Worm (Caenorhabditis elegans) whole organism, L2 larva: ENCODE data around the gene F23B2.7.

Source experiments
- C34F6.9 ChIP-seq: fragments of 150-350 bp; optimal IDR thresholded peaks from 2 replicates; lab custom pipeline; 2014; ENCODE audit warnings: missing biosample characterization, missing genetic modification characterization
- F13H6.1 ChIP-seq: sonication (generic microtip); optimal IDR thresholded peaks from 2 replicates; lab custom pipeline; 2016; ENCODE audit warnings: missing genetic modification characterization, missing compliant biosample characterization
- R02D3.7 ChIP-seq: fragments of 150-350 bp; optimal IDR thresholded peaks from 2 replicates; lab custom pipeline; 2014; ENCODE audit warnings: missing biosample characterization, missing genetic modification characterization
- Y55F3AM.14 ChIP-seq: fragments of 200-800 bp; sonication (Bioruptor generic); optimal IDR thresholded peaks from 2 replicates; lab custom pipeline; 2018; ENCODE audit warnings: mild to moderate bottlenecking, missing genetic modification characterization, missing compliant biosample characterization
- ZK546.5 ChIP-seq: sonication (generic microtip); optimal IDR thresholded peaks from 2 replicates; lab custom pipeline; 2017; ENCODE audit warnings: missing biosample characterization, missing genetic modification characterization
- alr-1 ChIP-seq: fragments of 150-350 bp; optimal IDR thresholded peaks from 2 replicates; lab custom pipeline; 2014; ENCODE audit warnings: missing biosample characterization, missing genetic modification characterization
- aly-2 ChIP-seq: fragments of 150-350 bp; optimal IDR thresholded peaks from 2 replicates; lab custom pipeline; 2014; ENCODE audit warnings: missing biosample characterization, missing genetic modification characterization
- ama-1 ChIP-seq: fragments of 150-350 bp; optimal IDR thresholded peaks from 2 replicates; lab custom pipeline; 2018; ENCODE audit warnings: inconsistent platforms
- blmp-1 ChIP-seq: sonication (generic microtip); optimal IDR thresholded peaks from 2 replicates; lab custom pipeline; 2017; ENCODE audit warnings: missing genetic modification characterization, mild to moderate bottlenecking, missing compliant biosample characterization, antibody characterized with exemption, moderate library complexity; ENCODE audit not compliant: insufficient read depth
- ceh-16 ChIP-seq: fragments of 150-350 bp; optimal IDR thresholded peaks from 2 replicates; lab custom pipeline; 2014; ENCODE audit warnings: missing biosample characterization, missing genetic modification characterization
- ceh-82 ChIP-seq: fragments of 150-350 bp; optimal IDR thresholded peaks from 2 replicates; lab custom pipeline; 2014; ENCODE audit warnings: missing biosample characterization, missing genetic modification characterization
- crh-2 ChIP-seq: sonication (generic microtip); optimal IDR thresholded peaks from 2 replicates; lab custom pipeline; 2017; ENCODE audit warnings: missing biosample characterization, missing genetic modification characterization
- dmd-4 ChIP-seq: sonication (generic microtip); optimal IDR thresholded peaks from 2 replicates; lab custom pipeline; 2017; ENCODE audit warnings: missing biosample characterization, missing genetic modification characterization
- egl-27 ChIP-seq: sonication (generic microtip); optimal IDR thresholded peaks from 3 replicates; lab custom pipeline; 2017; ENCODE audit warnings: missing biosample characterization, missing genetic modification reagents, missing genetic modification characterization
- elt-1 ChIP-seq: fragments of 150-350 bp; optimal IDR thresholded peaks from 2 replicates; lab custom pipeline; 2014; ENCODE audit warnings: missing biosample characterization, missing genetic modification characterization
- elt-3 ChIP-seq: sonication (generic microtip); optimal IDR thresholded peaks from 2 replicates; lab custom pipeline; 2017; ENCODE audit warnings: missing biosample characterization, missing genetic modification characterization
- fos-1 ChIP-seq: fragments of 150-350 bp; optimal IDR thresholded peaks from 2 replicates; lab custom pipeline; 2014; ENCODE audit warnings: missing biosample characterization, missing genetic modification characterization
- gmeb-1 ChIP-seq: fragments of 150-350 bp; optimal IDR thresholded peaks from 2 replicates; lab custom pipeline; 2014; ENCODE audit warnings: missing biosample characterization, missing genetic modification characterization
- lin-11 ChIP-seq: fragments of 150-350 bp; sonication (generic microtip); optimal IDR thresholded peaks from 2 replicates; lab custom pipeline; 2014; ENCODE audit warnings: missing biosample characterization, missing genetic modification characterization, inconsistent platforms, mixed read lengths
- lin-13 ChIP-seq: fragments of 150-350 bp; optimal IDR thresholded peaks from 2 replicates; lab custom pipeline; 2014; ENCODE audit warnings: missing biosample characterization, missing genetic modification reagents, missing genetic modification characterization
- lin-39 ChIP-seq: fragments of 150-350 bp; optimal IDR thresholded peaks from 2 replicates; lab custom pipeline; 2014; ENCODE audit warnings: missing biosample characterization, missing genetic modification reagents, missing genetic modification characterization
- lsy-2 ChIP-seq, 2 experiments: fragments of 150-350 bp in 1 of 2; sonication (generic microtip) in 1 of 2; optimal IDR thresholded peaks; 2 replicates each; lab custom pipeline; 2014 to 2017; ENCODE audit warnings: missing biosample characterization in 2 of 2, missing genetic modification characterization in 2 of 2
- mab-5 ChIP-seq: fragments of 150-350 bp; optimal IDR thresholded peaks from 2 replicates; lab custom pipeline; 2014; ENCODE audit warnings: missing biosample characterization, missing genetic modification characterization
- mbf-1 ChIP-seq: sonication (generic microtip); optimal IDR thresholded peaks from 2 replicates; lab custom pipeline; 2017; ENCODE audit warnings: missing biosample characterization, missing genetic modification characterization
- mdl-1 ChIP-seq, 2 experiments: fragments of 150-350 bp in 1 of 2; sonication (generic microtip) in 1 of 2; optimal IDR thresholded peaks; 2 replicates each; lab custom pipeline; 2017; ENCODE audit warnings: missing biosample characterization in 2 of 2, missing genetic modification characterization in 2 of 2
- nhr-10 ChIP-seq: sonication (generic microtip); optimal IDR thresholded peaks from 2 replicates; lab custom pipeline; 2017; ENCODE audit warnings: missing biosample characterization, missing genetic modification characterization
- nhr-11 ChIP-seq: fragments of 150-350 bp; optimal IDR thresholded peaks from 2 replicates; lab custom pipeline; 2014; ENCODE audit warnings: missing biosample characterization, missing genetic modification characterization
- nhr-12 ChIP-seq: fragments of 150-350 bp; optimal IDR thresholded peaks from 2 replicates; lab custom pipeline; 2014; ENCODE audit warnings: missing biosample characterization, missing genetic modification characterization
- nhr-129 ChIP-seq: fragments of 150-350 bp; optimal IDR thresholded peaks from 2 replicates; lab custom pipeline; 2014; ENCODE audit warnings: missing biosample characterization, missing genetic modification characterization
- nhr-21 ChIP-seq: fragments of 150-350 bp; optimal IDR thresholded peaks from 2 replicates; lab custom pipeline; 2014; ENCODE audit warnings: missing biosample characterization, missing genetic modification characterization
- nhr-23 ChIP-seq: fragments of 150-350 bp; optimal IDR thresholded peaks from 2 replicates; lab custom pipeline; 2014; ENCODE audit warnings: missing biosample characterization, missing genetic modification reagents, missing genetic modification characterization
- nhr-237 ChIP-seq: fragments of 150-350 bp; optimal IDR thresholded peaks from 2 replicates; lab custom pipeline; 2014; ENCODE audit warnings: missing biosample characterization, missing genetic modification characterization
- nhr-25 ChIP-seq: fragments of 150-350 bp; sonication (generic microtip); optimal IDR thresholded peaks from 3 replicates; lab custom pipeline; 2014; ENCODE audit warnings: missing biosample characterization, missing genetic modification characterization
- nhr-6 ChIP-seq: fragments of 150-350 bp; optimal IDR thresholded peaks from 2 replicates; lab custom pipeline; 2014; ENCODE audit warnings: missing biosample characterization, missing genetic modification characterization
- nhr-77 ChIP-seq: fragments of 150-350 bp; optimal IDR thresholded peaks from 2 replicates; lab custom pipeline; 2014; ENCODE audit warnings: missing biosample characterization, missing genetic modification characterization
- peb-1 ChIP-seq: fragments of 150-350 bp; optimal IDR thresholded peaks from 2 replicates; lab custom pipeline; 2014; ENCODE audit warnings: missing biosample characterization, missing genetic modification characterization
- sem-4 ChIP-seq: fragments of 150-350 bp; optimal IDR thresholded peaks from 2 replicates; lab custom pipeline; 2014; ENCODE audit warnings: missing biosample characterization, missing genetic modification reagents, missing genetic modification characterization
- skn-1 ChIP-seq: sonication (generic microtip); optimal IDR thresholded peaks from 2 replicates; lab custom pipeline; 2017; ENCODE audit warnings: missing biosample characterization, missing genetic modification characterization
- sma-3 ChIP-seq: sonication (generic microtip); optimal IDR thresholded peaks from 2 replicates; lab custom pipeline; 2016; ENCODE audit warnings: missing genetic modification reagents, missing genetic modification characterization, missing compliant biosample characterization
- sma-9 ChIP-seq, 2 experiments: fragments of 150-350 bp in 1 of 2; sonication (generic microtip) in 1 of 2; optimal IDR thresholded peaks; 2 replicates each; lab custom pipeline; 2014 to 2016; ENCODE audit warnings: missing genetic modification characterization in 2 of 2, mild to moderate bottlenecking in 1 of 2, missing biosample characterization in 1 of 2, missing compliant biosample characterization in 1 of 2, missing genetic modification reagents in 1 of 2, moderate library complexity in 1 of 2
- snpc-4 ChIP-seq: fragments of 150-350 bp; optimal IDR thresholded peaks from 2 replicates; lab custom pipeline; 2014; ENCODE audit warnings: missing biosample characterization, missing genetic modification characterization
- unc-39 ChIP-seq: fragments of 150-350 bp; optimal IDR thresholded peaks from 2 replicates; lab custom pipeline; 2014; ENCODE audit warnings: missing biosample characterization, missing genetic modification characterization
- unc-55 ChIP-seq: fragments of 150-350 bp; sonication (generic microtip); optimal IDR thresholded peaks from 3 replicates; lab custom pipeline; 2014; ENCODE audit warnings: missing biosample characterization, missing genetic modification reagents, missing genetic modification characterization
- unc-62 ChIP-seq: fragments of 150-350 bp; optimal IDR thresholded peaks from 2 replicates; lab custom pipeline; 2014; ENCODE audit warnings: missing biosample characterization, missing genetic modification reagents, missing genetic modification characterization
- zag-1 ChIP-seq: fragments of 150-350 bp; optimal IDR thresholded peaks from 2 replicates; lab custom pipeline; 2014; ENCODE audit warnings: missing biosample characterization, missing genetic modification characterization
- ztf-1 ChIP-seq: fragments of 200-800 bp; sonication (Bioruptor generic); conservative IDR thresholded peaks from 2 replicates; pipeline ENCODE4 v1.3.6; 2022; ENCODE audit warnings: missing genetic modification characterization, missing compliant biosample characterization
- ztf-11 ChIP-seq: sonication (generic microtip); optimal IDR thresholded peaks from 2 replicates; lab custom pipeline; 2017; ENCODE audit warnings: missing biosample characterization, missing genetic modification characterization
- ztf-4 ChIP-seq: fragments of 150-350 bp; optimal IDR thresholded peaks from 2 replicates; lab custom pipeline; 2014; ENCODE audit warnings: missing biosample characterization, missing genetic modification characterization

The F23B2.7 gene

ce11 chrIV:9196023-9196636 lies 45.9 kb downstream of the F23B2.7 start:
- TF ChIP-seq lsy-2 (tag; optimal IDR thresholded peaks at IDR 0.05; lab: Kevin White, UChicago) = peak in 1 of 2 experiments; percentile 66

ce11 chrIV:9196755-9197154 lies 46.5 kb downstream of the F23B2.7 start:
- peak; percentile 72 for TF ChIP-seq fos-1 (tag; lab: Kevin White, UChicago)
- TF ChIP-seq zag-1 (tag; lab: Kevin White, UChicago) = peak; percentile 82
- no peak for TF ChIP-seq ztf-1 (GFP tag; lab: Robert Waterston, UW)
- TF ChIP-seq nhr-6 (tag; lab: Kevin White, UChicago) = peak; percentile 19
- peak; percentile 57 for TF ChIP-seq egl-27 (tag; lab: Kevin White, UChicago)
- TF ChIP-seq nhr-12 (tag; lab: Kevin White, UChicago) = no peak
- TF ChIP-seq aly-2 (tag; lab: Kevin White, UChicago) = no peak
- TF ChIP-seq mdl-1 (tag; optimal IDR thresholded peaks at IDR 0.05; lab: Kevin White, UChicago) = peak; percentile 48 to 54
- no peak for TF ChIP-seq ceh-16 (tag; lab: Kevin White, UChicago)
- TF ChIP-seq F13H6.1 (tag; lab: Kevin White, UChicago) = peak; percentile 90
- peak; percentile 82 for TF ChIP-seq unc-55 (GFP tag; lab: Kevin White, UChicago)
- TF ChIP-seq unc-39 (tag; lab: Kevin White, UChicago) = no peak
- TF ChIP-seq nhr-10 = no peak
- no peak for TF ChIP-seq gmeb-1 (tag; lab: Kevin White, UChicago)
- peak in 1 of 2 experiments; percentile 43 for TF ChIP-seq lsy-2 (tag; optimal IDR thresholded peaks at IDR 0.05; lab: Kevin White, UChicago)
- peak; percentile 90 for TF ChIP-seq nhr-129 (tag; lab: Kevin White, UChicago)
- TF ChIP-seq skn-1 (tag; lab: Kevin White, UChicago) = no peak
- no peak for TF ChIP-seq alr-1 (tag; lab: Kevin White, UChicago)
- TF ChIP-seq Y55F3AM.14 (GFP tag; lab: Kevin White, UChicago) = peak; percentile 15
- TF ChIP-seq nhr-25 (tag; lab: Kevin White, UChicago) = no peak
- no peak for TF ChIP-seq ztf-11 (tag; lab: Kevin White, UChicago)
- TF ChIP-seq crh-2 (tag; lab: Kevin White, UChicago) = peak; percentile 52
- TF ChIP-seq ama-1 = no peak
- no peak for TF ChIP-seq nhr-21 (tag; lab: Kevin White, UChicago)
- TF ChIP-seq mab-5 = peak; percentile 19
- TF ChIP-seq lin-11 (tag; lab: Kevin White, UChicago) = peak; percentile 32
- no peak for TF ChIP-seq dmd-4 (tag; lab: Kevin White, UChicago)
- TF ChIP-seq nhr-237 = no peak
- TF ChIP-seq nhr-77 (tag; lab: Kevin White, UChicago) = no peak
- TF ChIP-seq lin-13 (GFP tag; lab: Kevin White, UChicago) = peak; percentile 10
- TF ChIP-seq R02D3.7 (tag; lab: Kevin White, UChicago) = no peak
- TF ChIP-seq elt-1 (tag; lab: Kevin White, UChicago) = no peak
- TF ChIP-seq unc-62 (GFP tag; lab: Kevin White, UChicago) = no peak
- TF ChIP-seq elt-3 (tag; lab: Kevin White, UChicago) = no peak
- no peak for TF ChIP-seq ZK546.5 (tag; lab: Kevin White, UChicago)
- peak; percentile 27 for TF ChIP-seq blmp-1 (tag; lab: Kevin White, UChicago)
- peak; percentile 92 for TF ChIP-seq sma-9 (GFP tag; optimal IDR thresholded peaks at IDR 0.05; lab: Kevin White, UChicago)
- TF ChIP-seq sma-9 (tag; optimal IDR thresholded peaks at IDR 0.05; lab: Kevin White, UChicago) = no peak
- TF ChIP-seq peb-1 (tag; lab: Kevin White, UChicago) = no peak
- no peak for TF ChIP-seq sma-3 (GFP tag; lab: Kevin White, UChicago)
- TF ChIP-seq sem-4 = peak; percentile 21
- TF ChIP-seq ztf-4 (tag; lab: Kevin White, UChicago) = no peak
- peak; percentile 77 for TF ChIP-seq ceh-82 (tag; lab: Kevin White, UChicago)
- no peak for TF ChIP-seq nhr-11 (tag; lab: Kevin White, UChicago)
- TF ChIP-seq lin-39 (tag; lab: Kevin White, UChicago) = no peak
- TF ChIP-seq mbf-1 (tag; lab: Kevin White, UChicago) = no peak
- TF ChIP-seq nhr-23 (tag; lab: Kevin White, UChicago) = no peak
- peak; percentile 73 for TF ChIP-seq C34F6.9 (tag; lab: Kevin White, UChicago)
- peak; percentile 56 for TF ChIP-seq snpc-4 (tag; lab: Kevin White, UChicago)
